Fruit fly (Drosophila melanogaster) whole organism, embryonic: Measurements from ENCODE around the gene CG2528.
A peak's percentile ranks its signal among the peaks of the same experiment; 100 is the strongest.

Experiments
- Ada2b ChIP-seq: fragments of 200-800 bp; sonication (Bioruptor generic); IDR thresholded peaks from 2 replicates; pipeline ENCODE4 v1.3.6; 2022; ENCODE audit warnings: missing biosample characterization, missing genetic modification characterization
- Asciz ChIP-seq: fragments of 200-800 bp; sonication (Bioruptor generic); optimal IDR thresholded peaks from 2 replicates; lab custom pipeline; 2017; ENCODE audit warnings: missing biosample characterization, mild to moderate bottlenecking, missing genetic modification characterization, missing genetic modification reagents
- Awh ChIP-seq: fragments of 200-800 bp; sonication (Bioruptor generic); IDR thresholded peaks from 2 replicates; pipeline ENCODE4, ENCODE4 v1.3.6; 2022; ENCODE audit warnings: missing biosample characterization, missing genetic modification characterization
- CG10366 ChIP-seq: fragments of 200-800 bp; sonication (Bioruptor generic); IDR thresholded peaks from 2 replicates; pipeline ENCODE4 v1.3.6; 2022; ENCODE audit warnings: missing biosample characterization, missing genetic modification characterization
- CG10543 ChIP-seq: fragments of 200-800 bp; sonication (Bioruptor generic); optimal IDR thresholded peaks from 3 replicates; lab custom pipeline; 2017; ENCODE audit warnings: missing biosample characterization, mild to moderate bottlenecking, missing genetic modification characterization, moderate library complexity
- CG12071 ChIP-seq: fragments of 200-800 bp; sonication (Bioruptor generic); optimal IDR thresholded peaks from 3 replicates; lab custom pipeline; 2018; ENCODE audit warnings: missing biosample characterization, mild to moderate bottlenecking, missing genetic modification characterization
- CG13624 ChIP-seq: fragments of 200-800 bp; sonication (Bioruptor generic); optimal IDR thresholded peaks from 2 replicates; lab custom pipeline; 2016; ENCODE audit warnings: missing biosample characterization, missing genetic modification characterization
- CG13894 ChIP-seq: fragments of 200-800 bp; sonication (Bioruptor generic); optimal IDR thresholded peaks from 3 replicates; lab custom pipeline; 2018; ENCODE audit warnings: missing biosample characterization, mild to moderate bottlenecking, missing genetic modification characterization, moderate library complexity
- CG15514 ChIP-seq: fragments of 200-800 bp; sonication (Bioruptor generic); optimal IDR thresholded peaks from 3 replicates; lab custom pipeline; 2017; ENCODE audit warnings: missing biosample characterization, missing genetic modification characterization, mild to moderate bottlenecking, moderate library complexity, missing genetic modification reagents
- CG17328 ChIP-seq: fragments of 200-800 bp; sonication (Bioruptor generic); IDR thresholded peaks from 2 replicates; pipeline ENCODE4 v1.3.6; 2022; ENCODE audit warnings: missing biosample characterization, missing genetic modification characterization
- CG17385 ChIP-seq: fragments of 200-800 bp; sonication (Bioruptor generic); optimal IDR thresholded peaks from 3 replicates; lab custom pipeline; 2018; ENCODE audit warnings: missing biosample characterization, mild to moderate bottlenecking, missing genetic modification characterization
- CG18599 ChIP-seq: fragments of 200-800 bp; sonication (Bioruptor generic); optimal IDR thresholded peaks from 3 replicates; lab custom pipeline; 2017; ENCODE audit warnings: missing biosample characterization, missing genetic modification characterization, mild to moderate bottlenecking, moderate library complexity, missing genetic modification reagents
- CG2199 ChIP-seq: fragments of 200-800 bp; sonication (Bioruptor generic); IDR thresholded peaks from 3 replicates; pipeline ENCODE4 v1.3.6; 2022; ENCODE audit warnings: missing biosample characterization, missing genetic modification characterization
- CG32767 ChIP-seq: fragments of 200-800 bp; sonication (Bioruptor generic); IDR thresholded peaks from 2 replicates; pipeline ENCODE4 v1.3.6; 2022; ENCODE audit warnings: missing biosample characterization, missing genetic modification characterization
- CG4360 ChIP-seq: fragments of 200-800 bp; sonication (Bioruptor generic); IDR thresholded peaks from 2 replicates; pipeline ENCODE4 v1.3.6; 2022; ENCODE audit warnings: missing biosample characterization, missing genetic modification characterization
- CG5180 ChIP-seq: fragments of 200-800 bp; sonication (Bioruptor generic); optimal IDR thresholded peaks from 3 replicates; lab custom pipeline; 2017; ENCODE audit warnings: missing biosample characterization, missing genetic modification characterization, mild to moderate bottlenecking, moderate library complexity, missing genetic modification reagents
- CG6254 ChIP-seq: fragments of 200-800 bp; sonication (Bioruptor generic); optimal IDR thresholded peaks from 3 replicates; lab custom pipeline; 2017; ENCODE audit warnings: mild to moderate bottlenecking, missing biosample characterization, missing genetic modification reagents, missing genetic modification characterization
- CG7372 ChIP-seq: fragments of 200-800 bp; sonication (Bioruptor generic); IDR thresholded peaks from 2 replicates; pipeline ENCODE4 v1.3.6; 2022; ENCODE audit warnings: missing biosample characterization, missing genetic modification characterization
- CG9727 ChIP-seq: fragments of 200-800 bp; sonication (Bioruptor generic); optimal IDR thresholded peaks from 3 replicates; lab custom pipeline; 2017; ENCODE audit warnings: missing biosample characterization, mild to moderate bottlenecking, missing genetic modification characterization
- CoRest ChIP-seq: fragments of 200-800 bp; sonication (Bioruptor generic); optimal IDR thresholded peaks from 3 replicates; lab custom pipeline; 2018; ENCODE audit warnings: missing biosample characterization, mild to moderate bottlenecking, missing genetic modification characterization, moderate library complexity
- Hey ChIP-seq: fragments of 200-800 bp; sonication (Bioruptor generic); optimal IDR thresholded peaks from 3 replicates; lab custom pipeline; 2018; ENCODE audit warnings: missing biosample characterization, mild to moderate bottlenecking, missing genetic modification characterization
- Hr51 ChIP-seq, 2 experiments: fragments of 200-800 bp; sonication (Bioruptor generic); optimal IDR thresholded peaks; 2 replicates in 1 of 2; 3 replicates in 1 of 2; lab custom pipeline; 2016 to 2018; ENCODE audit warnings: missing biosample characterization in 2 of 2, missing genetic modification characterization in 2 of 2, mild to moderate bottlenecking in 1 of 2, moderate library complexity in 1 of 2
- Kr ChIP-seq: fragments of 200-800 bp; sonication (Bioruptor generic); optimal IDR thresholded peaks from 2 replicates; lab custom pipeline; 2017; ENCODE audit warnings: missing biosample characterization, mild to moderate bottlenecking, missing genetic modification characterization
- MESR4 ChIP-seq: fragments of 200-800 bp; sonication (Bioruptor generic); optimal IDR thresholded peaks from 2 replicates; lab custom pipeline; 2018; ENCODE audit warnings: missing biosample characterization, mild to moderate bottlenecking, missing genetic modification characterization, moderate library complexity
- Med ChIP-seq: fragments of 200-800 bp; sonication (Bioruptor generic); peaks from one replicate; lab custom pipeline; 2016; ENCODE audit warnings: missing biosample characterization, missing genetic modification characterization, mild to moderate bottlenecking, inconsistent platforms, moderate library complexity
- Meics ChIP-seq: fragments of 200-800 bp; sonication (Bioruptor generic); optimal IDR thresholded peaks from 2 replicates; lab custom pipeline; 2017; ENCODE audit warnings: missing biosample characterization, mild to moderate bottlenecking, missing genetic modification characterization
- Mrtf ChIP-seq: fragments of 200-800 bp; sonication (Bioruptor generic); IDR thresholded peaks from 3 replicates; pipeline ENCODE4 v1.3.6; 2022; ENCODE audit warnings: missing biosample characterization, missing genetic modification characterization
- Ptx1 ChIP-seq: fragments of 200-800 bp; sonication (Bioruptor generic); IDR thresholded peaks from 2 replicates; pipeline ENCODE4 v1.3.6; 2022; ENCODE audit warnings: missing biosample characterization, missing genetic modification characterization
- Sox102F ChIP-seq: fragments of 200-800 bp; sonication (Bioruptor generic); optimal IDR thresholded peaks from 2 replicates; lab custom pipeline; 2018; ENCODE audit warnings: missing biosample characterization, mild to moderate bottlenecking, missing genetic modification characterization, moderate library complexity
- Xrp1 ChIP-seq: fragments of 200-800 bp; sonication (Bioruptor generic); IDR thresholded peaks from 2 replicates; pipeline ENCODE4 v1.3.6; 2022; ENCODE audit warnings: missing biosample characterization, missing genetic modification characterization
- al ChIP-seq: fragments of 200-800 bp; sonication (Bioruptor generic); IDR thresholded peaks from 2 replicates; pipeline ENCODE4 v1.3.6; 2022; ENCODE audit warnings: missing biosample characterization, missing genetic modification characterization
- disco-r ChIP-seq: fragments of 200-800 bp; sonication (Bioruptor generic); optimal IDR thresholded peaks from 2 replicates; lab custom pipeline; 2016; ENCODE audit warnings: missing biosample characterization, missing genetic modification characterization
- dmrt99B ChIP-seq: fragments of 200-800 bp; sonication (Bioruptor generic); optimal IDR thresholded peaks from 2 replicates; lab custom pipeline; 2018; ENCODE audit warnings: missing biosample characterization, mild to moderate bottlenecking, missing genetic modification characterization, moderate library complexity
- dysf ChIP-seq: fragments of 200-800 bp; sonication (Bioruptor generic); IDR thresholded peaks from 3 replicates; pipeline ENCODE4 v1.3.6; 2022; ENCODE audit warnings: missing biosample characterization, missing genetic modification characterization
- esg ChIP-seq: fragments of 200-800 bp; sonication (Bioruptor generic); conservative IDR thresholded peaks from 2 replicates; pipeline ENCODE4 v1.3.6; 2022; ENCODE audit warnings: missing biosample characterization, missing genetic modification characterization
- fd3F ChIP-seq: fragments of 200-800 bp; sonication (Bioruptor generic); optimal IDR thresholded peaks from 2 replicates; lab custom pipeline; 2018; ENCODE audit warnings: missing biosample characterization, mild to moderate bottlenecking, missing genetic modification characterization, moderate library complexity
- gem ChIP-seq: fragments of 200-800 bp; sonication (Bioruptor generic); optimal IDR thresholded peaks from 2 replicates; lab custom pipeline; 2019; ENCODE audit warnings: missing biosample characterization, mild to moderate bottlenecking, missing genetic modification characterization, moderate library complexity
- kah ChIP-seq: fragments of 200-800 bp; sonication (Bioruptor generic); optimal IDR thresholded peaks from 2 replicates; lab custom pipeline; 2018; ENCODE audit warnings: missing biosample characterization, mild to moderate bottlenecking, missing genetic modification characterization
- lab ChIP-seq: fragments of 200-800 bp; sonication (Bioruptor generic); optimal IDR thresholded peaks from 3 replicates; lab custom pipeline; 2017; ENCODE audit warnings: missing biosample characterization, missing genetic modification characterization, mild to moderate bottlenecking, moderate library complexity, missing genetic modification reagents
- onecut ChIP-seq: fragments of 200-800 bp; sonication (Bioruptor generic); IDR thresholded peaks from 2 replicates; pipeline ENCODE4 v1.3.6; 2022; ENCODE audit warnings: missing biosample characterization, missing genetic modification characterization
- prd ChIP-seq, 3 experiments: fragments of >200 bp in 2 of 3; fragments of 200-800 bp in 1 of 3; sonication (Bioruptor generic) in 1 of 3; optimal IDR thresholded peaks in 2 of 3; IDR thresholded peaks in 1 of 3; 2 replicates in 2 of 3; 3 replicates in 1 of 3; pipeline versions ENCODE4 v1.3.6 to Lab custom; 2017 to 2022; ENCODE audit warnings: missing biosample characterization in 1 of 3, missing genetic modification characterization in 1 of 3
- pros ChIP-seq: fragments of 200-800 bp; sonication (Bioruptor generic); optimal IDR thresholded peaks from 3 replicates; lab custom pipeline; 2019; ENCODE audit warnings: missing biosample characterization, mild to moderate bottlenecking, missing genetic modification characterization, moderate library complexity
- row ChIP-seq: fragments of 200-800 bp; sonication (Bioruptor generic); IDR thresholded peaks from 3 replicates; pipeline ENCODE4 v1.3.6; 2022; ENCODE audit warnings: missing biosample characterization, missing genetic modification characterization
- scrt ChIP-seq: fragments of 200-800 bp; sonication (Bioruptor generic); optimal IDR thresholded peaks from 2 replicates; lab custom pipeline; 2018; ENCODE audit warnings: missing biosample characterization, mild to moderate bottlenecking, missing genetic modification characterization, moderate library complexity
- sens ChIP-seq: fragments of 200-800 bp; sonication (Bioruptor generic); peaks from one replicate; lab custom pipeline; 2016; ENCODE audit warnings: missing biosample characterization, missing genetic modification characterization
- sisA ChIP-seq: fragments of 200-800 bp; sonication (Bioruptor generic); IDR thresholded peaks from 2 replicates; pipeline ENCODE4 v1.3.6; 2022; ENCODE audit warnings: missing biosample characterization, missing genetic modification characterization
- ttk ChIP-seq: fragments of 200-800 bp; sonication (Bioruptor generic); IDR thresholded peaks from 2 replicates; pipeline ENCODE4 v2.1.2; 2022; ENCODE audit warnings: missing biosample characterization, missing genetic modification characterization
- zf30C ChIP-seq: fragments of 200-800 bp; sonication (Bioruptor generic); optimal IDR thresholded peaks from 3 replicates; lab custom pipeline; 2018; ENCODE audit warnings: missing biosample characterization, mild to moderate bottlenecking, missing genetic modification characterization

Gene CG2528

dm6 chr2L:21970698-21971395 is 21.9 kb downstream of the CG2528 start:
- TF ChIP-seq disco-r (GFP tag; lab: Kevin White, UChicago) = no peak
- TF ChIP-seq CG13894 = peak; percentile 13
- peak; percentile 70 for TF ChIP-seq CG5180 (GFP tag; lab: Kevin White, UChicago)
- TF ChIP-seq zf30C (GFP tag; lab: Kevin White, UChicago) = no peak
- TF ChIP-seq onecut (GFP tag; lab: Robert Waterston, UW) = peak; percentile 98
- TF ChIP-seq CG7372 (GFP tag; lab: Robert Waterston, UW) = no peak
- TF ChIP-seq CG2199 = peak; percentile 14; the same call in 1 of the 3 replicates
- peak; percentile 58 for TF ChIP-seq Hey
- TF ChIP-seq scrt (GFP tag; lab: Kevin White, UChicago) = peak; percentile 94
- peak; percentile 23 for TF ChIP-seq Kr
- TF ChIP-seq MESR4 (GFP tag; lab: Kevin White, UChicago) = no peak
- TF ChIP-seq kah (GFP tag; lab: Kevin White, UChicago) = peak; percentile 19
- TF ChIP-seq CG17385 (GFP tag; lab: Kevin White, UChicago) = peak; percentile 34
- TF ChIP-seq Asciz (GFP tag; lab: Kevin White, UChicago) = peak; percentile 51
- TF ChIP-seq CoRest (tag; lab: Kevin White, UChicago) = no peak
- no peak for TF ChIP-seq Awh (GFP tag; lab: Robert Waterston, UW)
- TF ChIP-seq sens = peak; percentile 64
- peak; percentile 40 for TF ChIP-seq CG10543
- TF ChIP-seq CG6254 (GFP tag; lab: Kevin White, UChicago) = peak; percentile 72
- TF ChIP-seq CG12071 = peak; percentile 3
- TF ChIP-seq pros = peak; percentile 16
- TF ChIP-seq Med = peak; percentile 50
- TF ChIP-seq Ada2b (GFP tag; lab: Robert Waterston, UW) = peak; percentile 15; the same call in 1 of the 2 replicates

- TF ChIP-seq CG9727 (GFP tag; lab: Kevin White, UChicago) = peak; percentile 0
- TF ChIP-seq CG18599 (GFP tag; lab: Kevin White, UChicago) = peak; percentile 64
- peak; percentile 44; the same call in 1 of the 2 replicates for TF ChIP-seq CG4360 (GFP tag; lab: Robert Waterston, UW)
- TF ChIP-seq Meics (GFP tag; lab: Kevin White, UChicago) = peak; percentile 23
- peak; percentile 30; the same call in 1 of the 2 replicates for TF ChIP-seq Xrp1 (GFP tag; lab: Robert Waterston, UW)
- TF ChIP-seq CG32767 (GFP tag; lab: Robert Waterston, UW) = no peak
- no peak for TF ChIP-seq CG17328 (GFP tag; lab: Robert Waterston, UW)
- TF ChIP-seq ttk (GFP tag; lab: Robert Waterston, UW) = peak; percentile 35; the same call in 1 of the 2 replicates
- TF ChIP-seq dmrt99B (tag; lab: Kevin White, UChicago) = peak; percentile 25
- peak; percentile 5 for TF ChIP-seq CG13624 (GFP tag; lab: Kevin White, UChicago)
- 0 out of 2 replicates have a peak, but pooled peaks have one; percentile 18 for TF ChIP-seq Ptx1 (GFP tag; lab: Robert Waterston, UW)
- no peak for TF ChIP-seq fd3F (GFP tag; lab: Kevin White, UChicago)
- TF ChIP-seq lab (GFP tag; lab: Kevin White, UChicago) = peak; percentile 57
- peak; percentile 34; the same call in 1 of the 2 replicates for TF ChIP-seq esg
- TF ChIP-seq dysf = peak; percentile 43; the same call in 1 of the 3 replicates
- TF ChIP-seq prd (optimal IDR thresholded peaks at IDR 0.05; lab: Kevin White, UChicago) = no peak
- peak; percentile 41; the same call in 1 of the 3 replicates for TF ChIP-seq prd (GFP tag; IDR thresholded peaks at IDR 0.05; lab: Robert Waterston, UW)
- peak; percentile 37; the same call in 1 of the 3 replicates for TF ChIP-seq row (GFP tag; lab: Robert Waterston, UW)
- peak; percentile 29 for TF ChIP-seq gem
- TF ChIP-seq CG15514 (GFP tag; lab: Kevin White, UChicago) = peak; percentile 24
- TF ChIP-seq al (GFP tag; lab: Robert Waterston, UW) = no peak
- 0 out of 2 replicates have a peak, but pooled peaks have one; percentile 25 for TF ChIP-seq sisA
- TF ChIP-seq Hr51 (GFP tag; optimal IDR thresholded peaks at IDR 0.05; lab: Kevin White, UChicago) = peak in 1 of 2 experiments; percentile 35
- no peak for TF ChIP-seq Mrtf (GFP tag; lab: Robert Waterston, UW)
- no peak for TF ChIP-seq CG10366 (GFP tag; lab: Robert Waterston, UW)
- TF ChIP-seq Sox102F (GFP tag; lab: Kevin White, UChicago) = peak; percentile 18
Measured at dm6 chr2L:21933496-21933895, 59.2 kb downstream of the CG2528 start.
